Fruit fly (Drosophila melanogaster): ENCODE measurements around the gene Uxs.
A peak's percentile ranks its signal among the peaks of the same experiment; 100 is the strongest.

The Uxs gene

dm6 chr3L:8177795-8178564 lies 2.7 kb upstream of the Uxs start, which contains the start of gene Nmt (continued):
- TF ChIP-seq CG42726 (GFP tag; IDR thresholded peaks at IDR 0.05; ENCODE audit: partially characterized antibody) (peak; percentile 35; the same call in 1 of the 2 replicates), Six4 (GFP tag; optimal IDR thresholded peaks at IDR 0.05) (no peak), CG32772 (GFP tag; IDR thresholded peaks at IDR 0.05) (no peak), CG7372 (GFP tag; IDR thresholded peaks at IDR 0.05) (no peak), CG4360 (GFP tag; IDR thresholded peaks at IDR 0.05) (no peak), chif (GFP tag; optimal IDR thresholded peaks at IDR 0.05) (no peak), gsb-n (tag; optimal IDR thresholded peaks at IDR 0.05) (no peak), BtbVII (GFP tag; optimal IDR thresholded peaks at IDR 0.05) (no peak), CG14860 (GFP tag; IDR thresholded peaks at IDR 0.05; ENCODE audit: partially characterized antibody) (peak; percentile 53; the same call in 2 of the 3 replicates), dmrt11E (tag; optimal IDR thresholded peaks at IDR 0.05) (peak; percentile 6), CG8388 (GFP tag; optimal IDR thresholded peaks at IDR 0.05) (no peak), Neu2 (GFP tag; optimal IDR thresholded peaks at IDR 0.05; ENCODE audit: borderline replicate concordance) (no peak), CG9437 (GFP tag; optimal IDR thresholded peaks at IDR 0.05) (peak; percentile 10), Dbx (GFP tag; IDR thresholded peaks at IDR 0.05) (0 out of 3 replicates have a peak, but pooled peaks have one; percentile 28), CG7963 (GFP tag; IDR thresholded peaks at IDR 0.05; ENCODE audit: partially characterized antibody) (peak; percentile 72), Dll (GFP tag; IDR thresholded peaks at IDR 0.05; ENCODE audit: partially characterized antibody) (peak; percentile 82), CG1792 (GFP tag; optimal IDR thresholded peaks at IDR 0.05) (no peak), schlank (tag; optimal IDR thresholded peaks at IDR 0.05) (no peak), CG11247 (GFP tag; IDR thresholded peaks at IDR 0.05) (no peak), sqz (GFP tag; optimal IDR thresholded peaks at IDR 0.05) (no peak), zfh2 (GFP tag; optimal IDR thresholded peaks at IDR 0.05) (peak; percentile 25), CG14014 (GFP tag; IDR thresholded peaks at IDR 0.05) (peak; percentile 56; the same call in 1 of the 2 replicates), kah (GFP tag; optimal IDR thresholded peaks at IDR 0.05) (no peak), stwl (tag; optimal IDR thresholded peaks at IDR 0.05) (peak; percentile 52), dimm (GFP tag; IDR thresholded peaks at IDR 0.05) (no peak), CG1647 (GFP tag; optimal IDR thresholded peaks at IDR 0.05) (no peak), CG2678 (tag; optimal IDR thresholded peaks at IDR 0.05) (no peak), gem (tag; optimal IDR thresholded peaks at IDR 0.05) (no peak), CG34422 (GFP tag; IDR thresholded peaks at IDR 0.05) (peak; percentile 68; the same call in 1 of the 3 replicates), Optix (GFP tag; IDR thresholded peaks at IDR 0.05) (no peak), CG12942 (GFP tag; optimal IDR thresholded peaks at IDR 0.05) (peak; percentile 14), CG17802 (tag; optimal IDR thresholded peaks at IDR 0.05) (no peak), CG16815 (GFP tag; optimal IDR thresholded peaks at IDR 0.05) (no peak), Hmr (GFP tag; optimal IDR thresholded peaks at IDR 0.05) (peak; percentile 28), Gug (GFP tag; IDR thresholded peaks at IDR 0.05) (no peak), CG11093 (GFP tag; IDR thresholded peaks at IDR 0.05) (0 out of 3 replicates have a peak, but pooled peaks have one; percentile 11), twi (tag; optimal IDR thresholded peaks at IDR 0.05) (no peak), sd (tag; optimal IDR thresholded peaks at IDR 0.05) (no peak), wdn (GFP tag; IDR thresholded peaks at IDR 0.05) (no peak), Nf-YA (GFP tag; IDR thresholded peaks at IDR 0.05) (no peak), CG15514 (GFP tag; optimal IDR thresholded peaks at IDR 0.05) (peak; percentile 39), CG12391 (tag; optimal IDR thresholded peaks at IDR 0.05) (peak; percentile 22), HmgD (GFP tag; optimal IDR thresholded peaks at IDR 0.05) (no peak), CG10209 (GFP tag; optimal IDR thresholded peaks at IDR 0.05) (peak; percentile 36), fu2 (GFP tag; optimal IDR thresholded peaks at IDR 0.05) (no peak), slp2 (GFP tag; optimal IDR thresholded peaks at IDR 0.05) (no peak), chn (GFP tag; optimal IDR thresholded peaks at IDR 0.05) (no peak), CG6765 (GFP tag; optimal IDR thresholded peaks at IDR 0.05) (no peak), CrebB (tag; optimal IDR thresholded peaks at IDR 0.05) (no peak)

All from whole organism, embryonic.